Worm (Caenorhabditis elegans) whole organism, young adult: ENCODE data around the gene stt-3.

ENCODE experiments used
- B0035.1 ChIP-seq: sonication (generic microtip); optimal IDR thresholded peaks from 2 replicates; lab custom pipeline; 2016; ENCODE audit warnings: missing genetic modification characterization, mild to moderate bottlenecking, missing compliant biosample characterization, missing genotype, missing genetic modification reagents
- B0336.3 ChIP-seq: fragments of 200-800 bp; sonication (Bioruptor generic); IDR thresholded peaks from 2 replicates; pipeline ENCODE4 v1.3.6; 2022; ENCODE audit warnings: missing genetic modification characterization, missing compliant biosample characterization
- D2030.7 ChIP-seq: fragments of 200-800 bp; sonication (Bioruptor generic); IDR thresholded peaks from 2 replicates; pipeline ENCODE4 v1.3.6; 2022; ENCODE audit warnings: missing genetic modification reagents, missing genetic modification characterization, missing compliant biosample characterization
- F10E7.11 ChIP-seq: sonication (generic microtip); optimal IDR thresholded peaks from 2 replicates; lab custom pipeline; 2017; ENCODE audit warnings: mild to moderate bottlenecking, missing genetic modification characterization, moderate library complexity, missing compliant biosample characterization
- F22D6.2 ChIP-seq: sonication (generic microtip); optimal IDR thresholded peaks from 2 replicates; lab custom pipeline; 2016; ENCODE audit warnings: mild to moderate bottlenecking, missing genetic modification characterization, missing compliant biosample characterization
- F23B12.7 ChIP-seq: sonication (generic microtip); optimal IDR thresholded peaks from 2 replicates; lab custom pipeline; 2017; ENCODE audit warnings: missing genetic modification characterization, mild to moderate bottlenecking, missing compliant biosample characterization, antibody characterized with exemption, moderate library complexity; ENCODE audit not compliant: insufficient read depth
- F33H1.4 ChIP-seq: fragments of 200-800 bp; sonication (Bioruptor generic); IDR thresholded peaks from 2 replicates; pipeline ENCODE4 v1.3.6; 2022; ENCODE audit warnings: missing genetic modification reagents, missing genetic modification characterization, missing compliant biosample characterization
- F37B4.10 ChIP-seq: fragments of 200-800 bp; sonication (Bioruptor generic); IDR thresholded peaks from 2 replicates; pipeline ENCODE4 v1.3.6; 2022; ENCODE audit warnings: missing genetic modification characterization, missing compliant biosample characterization
- F49E8.2 ChIP-seq: sonication (generic microtip); optimal IDR thresholded peaks from 3 replicates; lab custom pipeline; 2017; ENCODE audit warnings: missing genetic modification characterization, mild to moderate bottlenecking, missing compliant biosample characterization, antibody characterized with exemption, moderate library complexity; ENCODE audit not compliant: insufficient read depth
- Y67H2A.10 ChIP-seq: fragments of 200-800 bp; sonication (Bioruptor generic); conservative IDR thresholded peaks from 2 replicates; pipeline ENCODE4 v1.3.6; 2022; ENCODE audit warnings: missing genetic modification reagents, missing genetic modification characterization, missing compliant biosample characterization
- Y79H2A.3 ChIP-seq: fragments of 200-800 bp; sonication (Bioruptor generic); conservative IDR thresholded peaks from 2 replicates; pipeline ENCODE4 v1.3.6; 2022; ENCODE audit warnings: missing genetic modification reagents, missing genetic modification characterization, missing compliant biosample characterization
- akir-1 ChIP-seq: fragments of 200-800 bp; sonication (Bioruptor generic); optimal IDR thresholded peaks from 2 replicates; lab custom pipeline; 2018; ENCODE audit warnings: mild to moderate bottlenecking, missing genetic modification characterization, moderate library complexity, missing compliant biosample characterization
- athp-1 ChIP-seq: sonication (generic microtip); optimal IDR thresholded peaks from 2 replicates; lab custom pipeline; 2017; ENCODE audit warnings: mild to moderate bottlenecking, missing genetic modification characterization, missing compliant biosample characterization
- bed-1 ChIP-seq: fragments of 200-800 bp; sonication (Bioruptor generic); IDR thresholded peaks from 2 replicates; pipeline ENCODE4 v1.3.6; 2022; ENCODE audit warnings: missing genetic modification reagents, missing genetic modification characterization, missing compliant biosample characterization
- bed-2 ChIP-seq: fragments of 200-800 bp; sonication (Bioruptor generic); IDR thresholded peaks from 2 replicates; pipeline ENCODE4 v1.3.6; 2022; ENCODE audit warnings: missing genetic modification reagents, missing genetic modification characterization, missing compliant biosample characterization
- ccch-3 ChIP-seq: fragments of 200-800 bp; sonication (Bioruptor generic); optimal IDR thresholded peaks from 2 replicates; lab custom pipeline; 2018; ENCODE audit warnings: mild to moderate bottlenecking, missing genetic modification characterization, missing compliant biosample characterization
- ceh-100 ChIP-seq: fragments of 200-800 bp; sonication (Bioruptor generic); IDR thresholded peaks from 2 replicates; pipeline ENCODE4 v1.3.6; 2022; ENCODE audit warnings: missing genetic modification reagents, missing genetic modification characterization, missing compliant biosample characterization
- dpl-1 ChIP-seq: fragments of 150-350 bp; optimal IDR thresholded peaks from 2 replicates; lab custom pipeline; 2014; ENCODE audit warnings: missing biosample characterization, missing genetic modification reagents, missing genetic modification characterization
- efl-1 ChIP-seq: fragments of 150-350 bp; optimal IDR thresholded peaks from 2 replicates; lab custom pipeline; 2014; ENCODE audit warnings: missing biosample characterization, missing genetic modification reagents, missing genetic modification characterization
- egrh-3 ChIP-seq: fragments of 200-800 bp; sonication (Bioruptor generic); IDR thresholded peaks from 2 replicates; pipeline ENCODE4 v1.3.6; 2022; ENCODE audit warnings: missing genetic modification reagents, missing genetic modification characterization, missing compliant biosample characterization
- hmg-1.2 ChIP-seq: fragments of 200-800 bp; sonication (Bioruptor generic); IDR thresholded peaks from 2 replicates; pipeline ENCODE4 v1.3.6; 2022; ENCODE audit warnings: missing genetic modification reagents, missing genetic modification characterization, missing compliant biosample characterization
- hsf-1 ChIP-seq: fragments of 200-800 bp; sonication (Bioruptor generic); IDR thresholded peaks from 2 replicates; pipeline ENCODE4 v1.3.6; 2022; ENCODE audit warnings: missing genetic modification reagents, missing genetic modification characterization, missing compliant biosample characterization
- lin-40 ChIP-seq: sonication (generic microtip); optimal IDR thresholded peaks from 2 replicates; lab custom pipeline; 2016; ENCODE audit warnings: missing genetic modification characterization, mild to moderate bottlenecking, missing compliant biosample characterization, missing genotype, missing genetic modification reagents
- lir-1 ChIP-seq: fragments of 200-800 bp; sonication (Bioruptor generic); conservative IDR thresholded peaks from 2 replicates; pipeline ENCODE4 v1.3.6; 2022; ENCODE audit warnings: missing genetic modification reagents, missing genetic modification characterization, missing compliant biosample characterization
- lsy-27 ChIP-seq: sonication (generic microtip); optimal IDR thresholded peaks from 2 replicates; lab custom pipeline; 2017; ENCODE audit warnings: missing genetic modification characterization, mild to moderate bottlenecking, missing compliant biosample characterization, antibody characterized with exemption, missing genotype, borderline replicate concordance; ENCODE audit not compliant: insufficient read depth
- madf-10 ChIP-seq: sonication (generic microtip); optimal IDR thresholded peaks from 2 replicates; lab custom pipeline; 2016; ENCODE audit warnings: mild to moderate bottlenecking, missing genetic modification characterization, missing compliant biosample characterization
- madf-3 ChIP-seq: fragments of 200-800 bp; sonication (Bioruptor generic); IDR thresholded peaks from 2 replicates; pipeline ENCODE4 v1.3.6; 2022; ENCODE audit warnings: missing genetic modification reagents, missing genetic modification characterization, missing compliant biosample characterization
- madf-6 ChIP-seq: fragments of 200-800 bp; sonication (Bioruptor generic); IDR thresholded peaks from 2 replicates; pipeline ENCODE4 v1.3.6; 2022; ENCODE audit warnings: missing genetic modification reagents, missing genetic modification characterization, missing compliant biosample characterization
- madf-8 ChIP-seq: fragments of 200-800 bp; sonication (Bioruptor generic); conservative IDR thresholded peaks from 2 replicates; pipeline ENCODE4 v1.3.6; 2022; ENCODE audit warnings: missing genetic modification reagents, missing genetic modification characterization, missing compliant biosample characterization
- mes-4 ChIP-seq: sonication (generic microtip); optimal IDR thresholded peaks from 2 replicates; lab custom pipeline; 2016; ENCODE audit warnings: missing genotype, missing genetic modification characterization, missing compliant biosample characterization
- nfya-2 ChIP-seq: fragments of 200-800 bp; sonication (Bioruptor generic); IDR thresholded peaks from 2 replicates; pipeline ENCODE4 v1.3.6; 2022; ENCODE audit warnings: missing genetic modification reagents, missing genetic modification characterization, missing compliant biosample characterization
- nhr-120 ChIP-seq: fragments of 200-800 bp; sonication (Bioruptor generic); IDR thresholded peaks from 2 replicates; pipeline ENCODE4 v1.3.6; 2022; ENCODE audit warnings: missing genetic modification characterization, missing compliant biosample characterization
- rpc-1 ChIP-seq, 2 experiments: fragments of 150-350 bp in 1 of 2; sonication (generic microtip) in 1 of 2; optimal IDR thresholded peaks; 2 replicates each; lab custom pipeline; 2014 to 2018; ENCODE audit warnings: missing biosample characterization in 1 of 2, missing genetic modification characterization in 1 of 2, missing genetic modification reagents in 1 of 2, missing genotype in 1 of 2
- snpc-1.3 ChIP-seq: sonication (generic microtip); optimal IDR thresholded peaks from 2 replicates; lab custom pipeline; 2017; ENCODE audit warnings: missing genetic modification characterization, mild to moderate bottlenecking, missing compliant biosample characterization, antibody characterized with exemption, moderate library complexity, missing genotype, missing genetic modification reagents; ENCODE audit not compliant: insufficient read depth
- snpc-3.4 ChIP-seq: sonication (generic microtip); optimal IDR thresholded peaks from 2 replicates; lab custom pipeline; 2017; ENCODE audit warnings: missing genetic modification characterization, mild to moderate bottlenecking, missing compliant biosample characterization, antibody characterized with exemption, moderate library complexity, missing genotype, missing genetic modification reagents
- xnd-1 ChIP-seq: sonication (generic microtip); optimal IDR thresholded peaks from 2 replicates; lab custom pipeline; 2016; ENCODE audit warnings: missing genotype, missing genetic modification reagents, missing genetic modification characterization, missing compliant biosample characterization
- zim-3 ChIP-seq: sonication (generic microtip); optimal IDR thresholded peaks from 2 replicates; lab custom pipeline; 2017; ENCODE audit warnings: mild to moderate bottlenecking, missing genetic modification characterization, moderate library complexity, missing compliant biosample characterization
- ztf-25 ChIP-seq: fragments of 200-800 bp; sonication (Bioruptor generic); IDR thresholded peaks from 2 replicates; pipeline ENCODE4 v1.3.6; 2022; ENCODE audit warnings: missing genetic modification reagents, missing genetic modification characterization, missing compliant biosample characterization
- ztf-6 ChIP-seq: fragments of 200-800 bp; sonication (Bioruptor generic); IDR thresholded peaks from 2 replicates; pipeline ENCODE4 v1.3.6; 2022; ENCODE audit warnings: missing genetic modification reagents, missing genetic modification characterization, missing compliant biosample characterization

stt-3 gene

ce11 chrIII:6215476-6215875, 33.0 kb upstream of the stt-3 start, which contains the start of gene C23G10.11:
C23G10.11 (minus strand) TSS chrIII:6215576.
- no peak for TF ChIP-seq mes-4 (tag; lab: Kevin White, UChicago)
- no peak for TF ChIP-seq B0336.3 (GFP tag; lab: Robert Waterston, UW)
- no peak for TF ChIP-seq egrh-3
- TF ChIP-seq nfya-2 (GFP tag; lab: Robert Waterston, UW): no peak
- no peak for TF ChIP-seq lsy-27 (tag; lab: Kevin White, UChicago)
- TF ChIP-seq F10E7.11: no peak
- no peak for TF ChIP-seq D2030.7 (GFP tag; lab: Robert Waterston, UW)
- TF ChIP-seq zim-3 (tag; lab: Kevin White, UChicago): no peak
- no peak for TF ChIP-seq nhr-120 (GFP tag; lab: Robert Waterston, UW)
- TF ChIP-seq F23B12.7 (tag; lab: Kevin White, UChicago): no peak
- no peak for TF ChIP-seq rpc-1 (optimal IDR thresholded peaks at IDR 0.05; lab: Kevin White, UChicago)
- TF ChIP-seq rpc-1 (tag; optimal IDR thresholded peaks at IDR 0.05; lab: Kevin White, UChicago): no peak
- TF ChIP-seq B0035.1: no peak
- no peak for TF ChIP-seq snpc-3.4 (tag; lab: Kevin White, UChicago)
- TF ChIP-seq F37B4.10: no peak
- TF ChIP-seq madf-3 (GFP tag; lab: Robert Waterston, UW): no peak
- TF ChIP-seq, all 124 proteins: peak for 0

- TF ChIP-seq bed-1 (GFP tag; lab: Robert Waterston, UW) (no peak), F22D6.2 (tag; lab: Kevin White, UChicago) (no peak), ceh-100 (no peak), bed-2 (GFP tag; lab: Robert Waterston, UW) (no peak)
These were observed 32.5 kb upstream of the stt-3 start for ce11 chrIII:6215943-6216342.

- TF ChIP-seq efl-1 (peak; percentile 66), madf-6 (GFP tag; lab: Robert Waterston, UW) (peak; percentile 84), ccch-3 (no peak), hsf-1 (GFP tag; lab: Robert Waterston, UW) (no peak), F33H1.4 (peak; percentile 18; the same call in 1 of the 2 replicates), dpl-1 (GFP tag; lab: Kevin White, UChicago) (peak; percentile 19), madf-8 (peak; percentile 31; the same call in 1 of the 2 replicates), Y79H2A.3 (GFP tag; lab: Robert Waterston, UW) (no peak)
- TF ChIP-seq, all 124 proteins: peak for 5
These were observed 31.5 kb upstream of the stt-3 start, which contains the start of gene hot-4 for ce11 chrIII:6216833-6217466. hot-4 (plus strand) TSS chrIII:6217416.

- no peak for TF ChIP-seq ccch-3
- no peak for TF ChIP-seq akir-1 (GFP tag; lab: Kevin White, UChicago)
- no peak for TF ChIP-seq xnd-1 (tag; lab: Kevin White, UChicago)
- TF ChIP-seq hmg-1.2 (GFP tag; lab: Robert Waterston, UW): peak; percentile 82
- TF ChIP-seq, all 124 proteins: peak for 1
These were observed 27.0 kb upstream of the stt-3 start for ce11 chrIII:6221403-6221802.

- TF ChIP-seq ztf-25 (GFP tag; lab: Robert Waterston, UW): no peak
- no peak for TF ChIP-seq F49E8.2 (tag; lab: Kevin White, UChicago)
- no peak for TF ChIP-seq Y67H2A.10
- TF ChIP-seq lir-1 (GFP tag; lab: Robert Waterston, UW): no peak
- TF ChIP-seq ztf-6 (GFP tag; lab: Robert Waterston, UW): no peak
- TF ChIP-seq Y79H2A.3 (GFP tag; lab: Robert Waterston, UW): no peak
- no peak for TF ChIP-seq madf-8
- TF ChIP-seq athp-1: no peak
- TF ChIP-seq snpc-1.3 (tag; lab: Kevin White, UChicago): no peak
- no peak for TF ChIP-seq hsf-1 (GFP tag; lab: Robert Waterston, UW)
- no peak for TF ChIP-seq lin-40 (tag; lab: Kevin White, UChicago)
- no peak for TF ChIP-seq madf-10 (tag; lab: Kevin White, UChicago)
These were observed 17.6 kb upstream of the stt-3 start, which contains the start of gene esyt-2 for ce11 chrIII:6230870-6231269. esyt-2 (minus strand) TSS chrIII:6230970.
